Worm (Caenorhabditis elegans): ENCODE data around the gene str-55.

str-55 gene

ce11 chrV:16455065-16455464 is 38.2 kb upstream of the str-55 start, which contains the start of gene str-14:
Gene str-14 (minus strand): TSS chrV:16455165.
- TF ChIP-seq madf-10 (tag; optimal IDR thresholded peaks at IDR 0.05) (no peak), tbx-9 (tag; optimal IDR thresholded peaks at IDR 0.05; ENCODE audit: borderline replicate concordance) (no peak), F22D6.2 (tag; optimal IDR thresholded peaks at IDR 0.05) (no peak), hlh-26 (GFP tag; conservative IDR thresholded peaks at IDR 0.05) (no peak), hmg-20 (GFP tag; IDR thresholded peaks at IDR 0.05) (no peak), lin-35 (GFP tag; optimal IDR thresholded peaks at IDR 0.05) (no peak), pbrm-1 (GFP tag; IDR thresholded peaks at IDR 0.05) (no peak), snpc-3.4 (tag; optimal IDR thresholded peaks at IDR 0.05) (no peak), F10E7.11 (tag; optimal IDR thresholded peaks at IDR 0.05) (no peak), F39B2.1 (GFP tag; IDR thresholded peaks at IDR 0.05) (no peak), ama-1 (optimal IDR thresholded peaks at IDR 0.05) (no peak), ama-1 (GFP tag; optimal IDR thresholded peaks at IDR 0.05) (no peak), chd-7 (tag; optimal IDR thresholded peaks at IDR 0.05) (no peak), rpc-1 (optimal IDR thresholded peaks at IDR 0.05) (no peak), rpc-1 (tag; optimal IDR thresholded peaks at IDR 0.05) (no peak), ceh-58 (GFP tag; IDR thresholded peaks at IDR 0.05) (no peak), C17E4.6 (GFP tag; IDR thresholded peaks at IDR 0.05) (no peak), die-1 (tag; optimal IDR thresholded peaks at IDR 0.05) (no peak), let-526 (GFP tag; IDR thresholded peaks at IDR 0.05) (no peak), ztf-6 (GFP tag; IDR thresholded peaks at IDR 0.05) (no peak), nhr-27 (tag; optimal IDR thresholded peaks at IDR 0.05) (no peak)

ce11 chrV:16447735-16448134 is 30.8 kb upstream of the str-55 start, which contains the start of gene T08G3.13:
Gene T08G3.13 (plus strand): TSS chrV:16448035.
- TF ChIP-seq ama-1 (optimal IDR thresholded peaks at IDR 0.05) (no peak), ama-1 (GFP tag; optimal IDR thresholded peaks at IDR 0.05) (no peak), dpff-1 (tag; optimal IDR thresholded peaks at IDR 0.05) (no peak), efl-1 (GFP tag; optimal IDR thresholded peaks at IDR 0.05) (no peak), unc-62 (GFP tag; optimal IDR thresholded peaks at IDR 0.05) (no peak), attf-3 (GFP tag; conservative IDR thresholded peaks at IDR 0.05) (no peak), zfh-2 (GFP tag; conservative IDR thresholded peaks at IDR 0.05) (no peak), madf-8 (GFP tag; conservative IDR thresholded peaks at IDR 0.05) (no peak), lin-35 (GFP tag; optimal IDR thresholded peaks at IDR 0.05) (no peak), D2030.7 (GFP tag; IDR thresholded peaks at IDR 0.05) (no peak), nhr-80 (tag; optimal IDR thresholded peaks at IDR 0.05) (no peak), die-1 (tag; optimal IDR thresholded peaks at IDR 0.05) (no peak), madf-10 (tag; optimal IDR thresholded peaks at IDR 0.05) (no peak), ets-4 (GFP tag; optimal IDR thresholded peaks at IDR 0.05) (no peak)

- TF ChIP-seq nhr-120 (GFP tag; IDR thresholded peaks at IDR 0.05) (no peak), K11D2.4 (GFP tag; IDR thresholded peaks at IDR 0.05) (no peak), ceh-58 (GFP tag; IDR thresholded peaks at IDR 0.05) (no peak), lin-26 (GFP tag; IDR thresholded peaks at IDR 0.05) (no peak), egl-18 (GFP tag; IDR thresholded peaks at IDR 0.05) (no peak), snpc-4 (GFP tag; optimal IDR thresholded peaks at IDR 0.05) (no peak), snpc-4 (tag; optimal IDR thresholded peaks at IDR 0.05) (no peak), Y79H2A.3 (GFP tag; conservative IDR thresholded peaks at IDR 0.05) (no peak), mcd-1 (GFP tag; IDR thresholded peaks at IDR 0.05) (no peak), efl-1 (GFP tag; optimal IDR thresholded peaks at IDR 0.05) (no peak), chd-7 (tag; optimal IDR thresholded peaks at IDR 0.05) (no peak), hsf-1 (GFP tag; IDR thresholded peaks at IDR 0.05) (no peak), fkh-3 (tag; optimal IDR thresholded peaks at IDR 0.05) (no peak), attf-5 (GFP tag; optimal IDR thresholded peaks at IDR 0.05) (no peak), lsl-1 (GFP tag; optimal IDR thresholded peaks at IDR 0.05) (no peak), rcor-1 (GFP tag; IDR thresholded peaks at IDR 0.05) (no peak), dpff-1 (tag; optimal IDR thresholded peaks at IDR 0.05) (no peak)
Measured at ce11 chrV:16446191-16446590, 29.3 kb upstream of the str-55 start.

Measured in whole organism, young adult.